Worm (Caenorhabditis elegans): ENCODE results near the gene ceh-63.

DNA sequence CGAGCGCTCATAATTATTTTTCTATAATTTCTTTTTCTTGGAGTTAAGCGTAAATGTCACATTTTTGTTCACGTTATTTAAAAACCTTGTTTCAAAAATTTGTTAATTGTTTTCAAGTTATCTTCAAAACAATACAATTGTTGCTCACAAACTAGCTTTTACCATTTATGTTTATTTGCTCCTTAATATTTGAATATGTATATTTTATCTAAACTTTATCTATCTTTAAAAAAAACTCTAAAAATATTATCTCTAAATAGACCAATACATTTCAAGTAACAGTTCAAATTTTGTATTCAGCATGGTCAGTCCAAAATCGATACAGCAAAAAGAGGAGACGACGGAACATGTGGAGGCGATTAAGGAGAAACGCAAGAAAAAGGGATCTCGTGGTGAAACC lies 17.9 kb downstream of the ceh-63 start, which contains the start of gene R11G1.7:
- TF ChIP-seq mep-1 (tag; optimal IDR thresholded peaks at IDR 0.05) (no peak), ceh-43 (GFP tag; optimal IDR thresholded peaks at IDR 0.05) (no peak), snpc-4 (tag; optimal IDR thresholded peaks at IDR 0.05) (no peak), ceh-83 (GFP tag; optimal IDR thresholded peaks at IDR 0.05) (no peak), blmp-1 (tag; optimal IDR thresholded peaks at IDR 0.05) (no peak), ztf-11 (tag; optimal IDR thresholded peaks at IDR 0.05) (no peak), tbx-8 (GFP tag; optimal IDR thresholded peaks at IDR 0.05) (no peak), unc-62 (GFP tag; optimal IDR thresholded peaks at IDR 0.05) (no peak), hlh-1 (tag; optimal IDR thresholded peaks at IDR 0.05) (no peak), lin-13 (tag; optimal IDR thresholded peaks at IDR 0.05) (no peak), mab-5 (tag; optimal IDR thresholded peaks at IDR 0.05) (no peak), nhr-237 (tag; optimal IDR thresholded peaks at IDR 0.05) (no peak)

All from whole organism, mixed stage, embryonic.